Worm (Caenorhabditis elegans): Measurements from ENCODE around the gene srd-10.
"Not testable (repeated sequence)": the region's sequence is repeated elsewhere in the genome, so short reads cannot be mapped to it uniquely, and the experiment has no call there.

srd-10 gene

ce11 chrIV:13587175-13587574 lies 12.3 kb downstream of the srd-10 start, which contains the start of gene Y45F10B.12:
Gene Y45F10B.12, plus strand, starts transcription at chrIV:13587475.
- no peak for TF ChIP-seq hmg-11 (tag; optimal IDR thresholded peaks at IDR 0.05)
- no peak for TF ChIP-seq daf-12 (tag; optimal IDR thresholded peaks at IDR 0.05)
- TF ChIP-seq nhr-23 (tag; optimal IDR thresholded peaks at IDR 0.05), result no peak
- no peak for TF ChIP-seq nhr-77 (tag; optimal IDR thresholded peaks at IDR 0.05)
- TF ChIP-seq egl-5 (tag; optimal IDR thresholded peaks at IDR 0.05), result no peak

ce11 chrIV:13588544-13589043 lies 13.8 kb downstream of the srd-10 start, which contains the start of gene sru-9:
Gene sru-9, plus strand, starts transcription at chrIV:13588993.
- not testable (repeated sequence) for TF ChIP-seq nhr-12, snpc-4, lin-39 (tag; optimal IDR thresholded peaks at IDR 0.05)

ce11 chrIV:13591645-13592044 lies 16.8 kb downstream of the srd-10 start, which contains the start of gene tsp-5:
Gene tsp-5, minus strand, starts transcription at chrIV:13591745.
- no peak for TF ChIP-seq ceh-28 (tag; optimal IDR thresholded peaks at IDR 0.05)
- TF ChIP-seq fkh-10 (GFP tag; optimal IDR thresholded peaks at IDR 0.05), result no peak
- TF ChIP-seq snpc-4 (tag; optimal IDR thresholded peaks at IDR 0.05), result no peak
- no peak for TF ChIP-seq eor-1 (tag; optimal IDR thresholded peaks at IDR 0.05)
- TF ChIP-seq R02D3.7 (tag; optimal IDR thresholded peaks at IDR 0.05), result no peak
- TF ChIP-seq nhr-28 (tag; optimal IDR thresholded peaks at IDR 0.05), result no peak
- TF ChIP-seq jun-1 (tag; optimal IDR thresholded peaks at IDR 0.05), result no peak
- TF ChIP-seq hmg-11 (tag; optimal IDR thresholded peaks at IDR 0.05), result no peak
- TF ChIP-seq elt-1 (tag; optimal IDR thresholded peaks at IDR 0.05), result no peak

ce11 chrIV:13593351-13593750 lies 18.5 kb downstream of the srd-10 start, which contains the start of gene Y45F10B.3:
Gene Y45F10B.3, plus strand, starts transcription at chrIV:13593651.
- TF ChIP-seq eor-1 (tag; optimal IDR thresholded peaks at IDR 0.05) (no peak), elt-1 (tag; optimal IDR thresholded peaks at IDR 0.05) (no peak), ceh-16 (tag; optimal IDR thresholded peaks at IDR 0.05) (no peak), aly-2 (tag; optimal IDR thresholded peaks at IDR 0.05) (no peak), egl-5 (tag; optimal IDR thresholded peaks at IDR 0.05) (no peak), skn-1 (tag; optimal IDR thresholded peaks at IDR 0.05) (no peak), nhr-237 (tag; optimal IDR thresholded peaks at IDR 0.05) (no peak), nhr-76 (tag; optimal IDR thresholded peaks at IDR 0.05) (no peak), nhr-25 (tag; optimal IDR thresholded peaks at IDR 0.05) (no peak), nhr-67 (tag; optimal IDR thresholded peaks at IDR 0.05) (no peak), lin-15B (tag; optimal IDR thresholded peaks at IDR 0.05) (no peak), nhr-23 (tag; optimal IDR thresholded peaks at IDR 0.05) (no peak), lin-39 (tag; optimal IDR thresholded peaks at IDR 0.05) (no peak), daf-12 (tag; optimal IDR thresholded peaks at IDR 0.05) (no peak), nhr-43 (tag; optimal IDR thresholded peaks at IDR 0.05; ENCODE audit: poor library complexity, severe bottlenecking) (no peak), zag-1 (tag; optimal IDR thresholded peaks at IDR 0.05) (no peak)

ce11 chrIV:13597813-13598212 lies 23.0 kb downstream of the srd-10 start, which contains the start of gene Y45F10B.9:
Gene Y45F10B.9, minus strand, starts transcription at chrIV:13597913.
- not testable (repeated sequence) for TF ChIP-seq fkh-2, hmg-11, ceh-28 (tag; optimal IDR thresholded peaks at IDR 0.05)

ce11 chrIV:13600643-13601042 lies 25.8 kb downstream of the srd-10 start:
- TF ChIP-seq lin-39 (tag; optimal IDR thresholded peaks at IDR 0.05) (no peak), mml-1 (tag; optimal IDR thresholded peaks at IDR 0.05) (no peak), hmg-11 (tag; optimal IDR thresholded peaks at IDR 0.05) (no peak), nhr-23 (tag; optimal IDR thresholded peaks at IDR 0.05) (no peak), nhr-28 (tag; optimal IDR thresholded peaks at IDR 0.05) (no peak), snpc-4 (tag; optimal IDR thresholded peaks at IDR 0.05) (peak; percentile 70), ceh-9 (tag; optimal IDR thresholded peaks at IDR 0.05) (no peak)

ce11 chrIV:13601428-13601827 lies 26.6 kb downstream of the srd-10 start:
- TF ChIP-seq skn-1 (tag; optimal IDR thresholded peaks at IDR 0.05) (no peak), snpc-4 (tag; optimal IDR thresholded peaks at IDR 0.05) (peak; percentile 40), pha-4 (tag; optimal IDR thresholded peaks at IDR 0.05) (no peak), lin-39 (tag; optimal IDR thresholded peaks at IDR 0.05) (no peak)
